Worm (Caenorhabditis elegans) whole organism, young adult: ENCODE measurements around the gene F25E5.8.

ENCODE experiments used
- C06A6.2 ChIP-seq: fragments of 200-800 bp; sonication (Bioruptor generic); conservative IDR thresholded peaks from 2 replicates; pipeline ENCODE4 v1.3.6; 2022; ENCODE audit warnings: missing genetic modification characterization, missing compliant biosample characterization
- C17E4.6 ChIP-seq: fragments of 200-800 bp; sonication (Bioruptor generic); IDR thresholded peaks from 2 replicates; pipeline ENCODE4 v1.3.6; 2022; ENCODE audit warnings: missing genetic modification reagents, missing genetic modification characterization, missing compliant biosample characterization
- F10E7.11 ChIP-seq: sonication (generic microtip); optimal IDR thresholded peaks from 2 replicates; lab custom pipeline; 2017; ENCODE audit warnings: mild to moderate bottlenecking, missing genetic modification characterization, moderate library complexity, missing compliant biosample characterization
- F39B2.1 ChIP-seq: fragments of 200-800 bp; sonication (Bioruptor generic); IDR thresholded peaks from 2 replicates; pipeline ENCODE4 v1.3.6; 2022; ENCODE audit warnings: missing genetic modification reagents, missing genetic modification characterization, missing compliant biosample characterization
- F55B11.4 ChIP-seq: sonication (generic microtip); optimal IDR thresholded peaks from 2 replicates; lab custom pipeline; 2016; ENCODE audit warnings: missing compliant biosample characterization, missing genetic modification characterization, borderline replicate concordance; ENCODE audit not compliant: insufficient read depth
- F57C9.4 ChIP-seq: sonication (generic microtip); optimal IDR thresholded peaks from 2 replicates; lab custom pipeline; 2017; ENCODE audit warnings: mild to moderate bottlenecking, missing genetic modification characterization, missing compliant biosample characterization
- K12H6.12 ChIP-seq: fragments of 200-800 bp; sonication (Bioruptor generic); optimal IDR thresholded peaks from 2 replicates; lab custom pipeline; 2018; ENCODE audit warnings: mild to moderate bottlenecking, missing genetic modification characterization, missing compliant biosample characterization
- T07F8.4 ChIP-seq: sonication (generic microtip); optimal IDR thresholded peaks from 2 replicates; lab custom pipeline; 2016; ENCODE audit warnings: mild to moderate bottlenecking, missing genetic modification characterization, moderate library complexity, missing compliant biosample characterization
- ZK185.1 ChIP-seq: sonication (generic microtip); optimal IDR thresholded peaks from 2 replicates; lab custom pipeline; 2016; ENCODE audit warnings: mild to moderate bottlenecking, missing genetic modification characterization, missing compliant biosample characterization; ENCODE audit not compliant: poor library complexity, severe bottlenecking
- aptf-3 ChIP-seq: fragments of 200-800 bp; sonication (Bioruptor generic); IDR thresholded peaks from 2 replicates; pipeline ENCODE4 v1.3.6; 2022; ENCODE audit warnings: missing genetic modification characterization, missing compliant biosample characterization
- attf-3 ChIP-seq: fragments of 200-800 bp; sonication (Bioruptor generic); conservative IDR thresholded peaks from 2 replicates; pipeline ENCODE4 v1.3.6; 2022; ENCODE audit warnings: missing genetic modification reagents, missing genetic modification characterization, missing compliant biosample characterization
- attf-6 ChIP-seq: fragments of 200-800 bp; sonication (Bioruptor generic); IDR thresholded peaks from 2 replicates; pipeline ENCODE4 v1.3.6; 2022; ENCODE audit warnings: missing genetic modification reagents, missing genetic modification characterization, missing compliant biosample characterization
- bed-1 ChIP-seq: fragments of 200-800 bp; sonication (Bioruptor generic); IDR thresholded peaks from 2 replicates; pipeline ENCODE4 v1.3.6; 2022; ENCODE audit warnings: missing genetic modification reagents, missing genetic modification characterization, missing compliant biosample characterization
- ceh-58 ChIP-seq: fragments of 200-800 bp; sonication (Bioruptor generic); IDR thresholded peaks from 2 replicates; pipeline ENCODE4 v1.3.6; 2022; ENCODE audit warnings: missing genetic modification characterization, missing compliant biosample characterization
- die-1 ChIP-seq: sonication (generic microtip); optimal IDR thresholded peaks from 2 replicates; lab custom pipeline; 2016; ENCODE audit warnings: missing genotype, mild to moderate bottlenecking, missing genetic modification characterization, missing compliant biosample characterization
- dox-1 ChIP-seq: fragments of 200-800 bp; sonication (Bioruptor generic); IDR thresholded peaks from 2 replicates; pipeline ENCODE4 v1.3.6; 2022; ENCODE audit warnings: missing genetic modification reagents, missing genetic modification characterization, missing compliant biosample characterization
- fkh-3 ChIP-seq: sonication (generic microtip); optimal IDR thresholded peaks from 2 replicates; lab custom pipeline; 2016; ENCODE audit warnings: mild to moderate bottlenecking, missing genetic modification characterization, missing compliant biosample characterization
- him-1 ChIP-seq: sonication (generic microtip); optimal IDR thresholded peaks from 2 replicates; lab custom pipeline; 2016; ENCODE audit warnings: missing genotype, missing genetic modification reagents, missing genetic modification characterization, missing compliant biosample characterization
- hlh-26 ChIP-seq: fragments of 200-800 bp; sonication (Bioruptor generic); conservative IDR thresholded peaks from 2 replicates; pipeline ENCODE4 v1.3.6; 2022; ENCODE audit warnings: missing genetic modification reagents, missing genetic modification characterization, missing compliant biosample characterization
- hmg-20 ChIP-seq: fragments of 200-800 bp; sonication (Bioruptor generic); IDR thresholded peaks from 2 replicates; pipeline ENCODE4 v1.3.6; 2022; ENCODE audit warnings: missing genetic modification reagents, missing genetic modification characterization, missing compliant biosample characterization
- let-526 ChIP-seq: fragments of 200-800 bp; sonication (Bioruptor generic); IDR thresholded peaks from 2 replicates; pipeline ENCODE4 v1.3.6; 2022; ENCODE audit warnings: missing genetic modification reagents, missing genetic modification characterization, missing compliant biosample characterization
- lin-54 ChIP-seq: fragments of 200-800 bp; sonication (Bioruptor generic); optimal IDR thresholded peaks from 2 replicates; lab custom pipeline; 2018; ENCODE audit warnings: mild to moderate bottlenecking, missing genetic modification characterization, missing compliant biosample characterization
- lsl-1 ChIP-seq: fragments of 200-800 bp; sonication (Bioruptor generic); optimal IDR thresholded peaks from 2 replicates; lab custom pipeline; 2018; ENCODE audit warnings: mild to moderate bottlenecking, missing genetic modification characterization, moderate library complexity, missing compliant biosample characterization
- madf-8 ChIP-seq: fragments of 200-800 bp; sonication (Bioruptor generic); conservative IDR thresholded peaks from 2 replicates; pipeline ENCODE4 v1.3.6; 2022; ENCODE audit warnings: missing genetic modification reagents, missing genetic modification characterization, missing compliant biosample characterization
- nfya-2 ChIP-seq: fragments of 200-800 bp; sonication (Bioruptor generic); IDR thresholded peaks from 2 replicates; pipeline ENCODE4 v1.3.6; 2022; ENCODE audit warnings: missing genetic modification reagents, missing genetic modification characterization, missing compliant biosample characterization
- nfyb-1 ChIP-seq: fragments of 200-800 bp; sonication (Bioruptor generic); IDR thresholded peaks from 2 replicates; pipeline ENCODE4 v1.3.6; 2022; ENCODE audit warnings: missing genetic modification reagents, missing genetic modification characterization, missing compliant biosample characterization
- nhr-120 ChIP-seq: fragments of 200-800 bp; sonication (Bioruptor generic); IDR thresholded peaks from 2 replicates; pipeline ENCODE4 v1.3.6; 2022; ENCODE audit warnings: missing genetic modification characterization, missing compliant biosample characterization
- nhr-80 ChIP-seq: sonication (generic microtip); optimal IDR thresholded peaks from 2 replicates; lab custom pipeline; 2016; ENCODE audit warnings: missing genetic modification characterization, missing compliant biosample characterization
- sdz-38 ChIP-seq: sonication (generic microtip); optimal IDR thresholded peaks from 2 replicates; lab custom pipeline; 2016; ENCODE audit warnings: missing genotype, missing genetic modification characterization, missing compliant biosample characterization
- sea-2 ChIP-seq: fragments of 200-800 bp; sonication (Bioruptor generic); IDR thresholded peaks from 2 replicates; pipeline ENCODE4 v1.3.6; 2022; ENCODE audit warnings: missing genetic modification characterization, missing compliant biosample characterization
- somi-1 ChIP-seq: fragments of 200-800 bp; sonication (Bioruptor generic); optimal IDR thresholded peaks from 2 replicates; lab custom pipeline; 2018; ENCODE audit warnings: mild to moderate bottlenecking, missing genetic modification characterization, missing compliant biosample characterization
- xnd-1 ChIP-seq: sonication (generic microtip); optimal IDR thresholded peaks from 2 replicates; lab custom pipeline; 2016; ENCODE audit warnings: missing genotype, missing genetic modification reagents, missing genetic modification characterization, missing compliant biosample characterization
- ztf-18 ChIP-seq: sonication (generic microtip); optimal IDR thresholded peaks from 2 replicates; lab custom pipeline; 2016; ENCODE audit warnings: missing genotype, mild to moderate bottlenecking, missing genetic modification characterization, missing compliant biosample characterization
- ztf-26 ChIP-seq: sonication (generic microtip); optimal IDR thresholded peaks from 2 replicates; lab custom pipeline; 2017; ENCODE audit warnings: missing genetic modification characterization, missing compliant biosample characterization
- ztf-3 ChIP-seq: fragments of 200-800 bp; sonication (Bioruptor generic); optimal IDR thresholded peaks from 2 replicates; lab custom pipeline; 2018; ENCODE audit warnings: mild to moderate bottlenecking, missing genetic modification characterization, missing compliant biosample characterization
- ztf-6 ChIP-seq: fragments of 200-800 bp; sonication (Bioruptor generic); IDR thresholded peaks from 2 replicates; pipeline ENCODE4 v1.3.6; 2022; ENCODE audit warnings: missing genetic modification reagents, missing genetic modification characterization, missing compliant biosample characterization

F25E5.8 gene

ce11 chrV:7389771-7390170 lies 46.0 kb upstream of the F25E5.8 start, which contains the start of gene C02H6.1:
Gene C02H6.1, minus strand, starts transcription at chrV:7389871.
- TF ChIP-seq nfyb-1 (GFP tag; lab: Robert Waterston, UW), result no peak
- TF ChIP-seq F10E7.11, result no peak
- no peak for TF ChIP-seq lin-54
- no peak for TF ChIP-seq ZK185.1 (tag; lab: Kevin White, UChicago)
- TF ChIP-seq ztf-6, result no peak
- no peak for TF ChIP-seq xnd-1 (tag; lab: Kevin White, UChicago)
- no peak for TF ChIP-seq K12H6.12 (tag; lab: Kevin White, UChicago)
- TF ChIP-seq F55B11.4 (tag; lab: Kevin White, UChicago), result no peak
- no peak for TF ChIP-seq ceh-58 (GFP tag; lab: Robert Waterston, UW)

ce11 chrV:7391933-7392332 lies 43.8 kb upstream of the F25E5.8 start, which contains the start of gene fbxa-105:
Gene fbxa-105, minus strand, starts transcription at chrV:7392029.
- TF ChIP-seq F57C9.4 (tag; lab: Kevin White, UChicago) (no peak), nhr-80 (tag; lab: Kevin White, UChicago) (peak; percentile 34)

ce11 chrV:7395359-7395758 lies 40.4 kb upstream of the F25E5.8 start, which contains the start of gene srx-9:
Gene srx-9, minus strand, starts transcription at chrV:7395459.
- TF ChIP-seq him-1, result no peak
- no peak for TF ChIP-seq let-526 (GFP tag; lab: Robert Waterston, UW)
- no peak for TF ChIP-seq F39B2.1 (GFP tag; lab: Robert Waterston, UW)
- TF ChIP-seq ZK185.1 (tag; lab: Kevin White, UChicago), result no peak
- no peak for TF ChIP-seq sdz-38 (tag; lab: Kevin White, UChicago)
- TF ChIP-seq ceh-58 (GFP tag; lab: Robert Waterston, UW), result no peak
- no peak for TF ChIP-seq fkh-3 (tag; lab: Kevin White, UChicago)

ce11 chrV:7399202-7399601 lies 36.5 kb upstream of the F25E5.8 start, which contains the start of gene gst-41:
Gene gst-41, minus strand, starts transcription at chrV:7399302.
- TF ChIP-seq sea-2 (GFP tag; lab: Robert Waterston, UW), result no peak
- TF ChIP-seq attf-6 (GFP tag; lab: Robert Waterston, UW), result no peak
- TF ChIP-seq nhr-120 (GFP tag; lab: Robert Waterston, UW), result no peak
- TF ChIP-seq, all 124 proteins: peak for 0

ce11 chrV:7400095-7400494 lies 35.6 kb upstream of the F25E5.8 start, which contains the start of gene cnc-9:
Gene cnc-9, minus strand, starts transcription at chrV:7400195.
- TF ChIP-seq hmg-20 (GFP tag; lab: Robert Waterston, UW), result no peak
- TF ChIP-seq ztf-3 (GFP tag; lab: Kevin White, UChicago), result no peak
- no peak for TF ChIP-seq attf-3 (GFP tag; lab: Robert Waterston, UW)
- no peak for TF ChIP-seq C17E4.6
- no peak for TF ChIP-seq nfya-2
- no peak for TF ChIP-seq C06A6.2 (GFP tag; lab: Robert Waterston, UW)
- no peak for TF ChIP-seq aptf-3 (GFP tag; lab: Robert Waterston, UW)
- no peak for TF ChIP-seq T07F8.4
- no peak for TF ChIP-seq madf-8 (GFP tag; lab: Robert Waterston, UW)
- no peak for TF ChIP-seq lsl-1
- TF ChIP-seq hlh-26 (GFP tag; lab: Robert Waterston, UW), result no peak
- no peak for TF ChIP-seq bed-1 (GFP tag; lab: Robert Waterston, UW)
- TF ChIP-seq die-1 (tag; lab: Kevin White, UChicago), result no peak
- TF ChIP-seq ztf-26 (tag; lab: Kevin White, UChicago), result no peak
- no peak for TF ChIP-seq fkh-3 (tag; lab: Kevin White, UChicago)
- TF ChIP-seq ztf-18, result no peak
- TF ChIP-seq somi-1, result no peak
- TF ChIP-seq nhr-80 (tag; lab: Kevin White, UChicago), result no peak
- TF ChIP-seq dox-1 (GFP tag; lab: Robert Waterston, UW), result no peak
- no peak for TF ChIP-seq nhr-120 (GFP tag; lab: Robert Waterston, UW)
